Worm (Caenorhabditis elegans): ENCODE data around the gene F35H8.12.

- no peak for TF ChIP-seq unc-62 (GFP tag; optimal IDR thresholded peaks at IDR 0.05)
- no peak for TF ChIP-seq nhr-12 (tag; optimal IDR thresholded peaks at IDR 0.05)
- TF ChIP-seq efl-3 (GFP tag; optimal IDR thresholded peaks at IDR 0.05) = no peak
- TF ChIP-seq jun-1 (tag; optimal IDR thresholded peaks at IDR 0.05) = no peak
- TF ChIP-seq nhr-77 (tag; optimal IDR thresholded peaks at IDR 0.05) = no peak
- no peak for TF ChIP-seq ama-1 (optimal IDR thresholded peaks at IDR 0.05)
- TF ChIP-seq lin-39 (tag; optimal IDR thresholded peaks at IDR 0.05) = no peak
- TF ChIP-seq snpc-4 (tag; optimal IDR thresholded peaks at IDR 0.05) = no peak
- no peak for TF ChIP-seq ces-1 (GFP tag; optimal IDR thresholded peaks at IDR 0.05)
These were observed 38.0 kb downstream of the F35H8.12 start, which contains the start of gene eral-1 for ce11 chrII:9589667-9590066.

Data from whole organism, L1 larva.